Fruit fly (Drosophila melanogaster) whole organism, embryonic: ENCODE results near the gene CG5381.
A peak's percentile ranks its signal among the peaks of the same experiment; 100 is the strongest.

Experiments
- BEAF-32 ChIP-seq: fragments of 200-800 bp; sonication (Bioruptor generic); optimal IDR thresholded peaks from 3 replicates; lab custom pipeline; 2017; ENCODE audit warnings: missing biosample characterization, missing genetic modification characterization, mild to moderate bottlenecking, moderate library complexity, missing genetic modification reagents
- Bteb2 ChIP-seq: fragments of 200-800 bp; sonication (Bioruptor generic); optimal IDR thresholded peaks from 2 replicates; lab custom pipeline; 2016; ENCODE audit warnings: missing biosample characterization, missing genetic modification characterization
- CG10321 ChIP-seq: fragments of 200-800 bp; sonication (Bioruptor generic); IDR thresholded peaks from 2 replicates; pipeline ENCODE4 v1.3.6; 2022; ENCODE audit warnings: missing biosample characterization, missing genetic modification characterization
- CG11398 ChIP-seq: fragments of 200-800 bp; sonication (Bioruptor generic); optimal IDR thresholded peaks from 2 replicates; lab custom pipeline; 2016; ENCODE audit warnings: missing biosample characterization, missing genetic modification characterization
- CG12744 ChIP-seq: fragments of 200-800 bp; sonication (Bioruptor generic); optimal IDR thresholded peaks from 2 replicates; lab custom pipeline; 2016; ENCODE audit warnings: missing biosample characterization, missing genetic modification characterization
- CG13287 ChIP-seq: fragments of 200-800 bp; sonication (Bioruptor generic); IDR thresholded peaks from 2 replicates; pipeline ENCODE4 v1.3.6; 2022; ENCODE audit warnings: missing biosample characterization, missing genetic modification characterization; ENCODE audit not compliant: partially characterized antibody
- CG13296 ChIP-seq: fragments of 200-800 bp; sonication (Bioruptor generic); optimal IDR thresholded peaks from 3 replicates; lab custom pipeline; 2018; ENCODE audit warnings: missing biosample characterization, mild to moderate bottlenecking, missing genetic modification characterization
- CG14710 ChIP-seq: fragments of 200-800 bp; sonication (Bioruptor generic); optimal IDR thresholded peaks from 3 replicates; lab custom pipeline; 2019; ENCODE audit warnings: missing biosample characterization, mild to moderate bottlenecking, missing genetic modification characterization, moderate library complexity
- CG1602 ChIP-seq: fragments of 200-800 bp; sonication (Bioruptor generic); optimal IDR thresholded peaks from 3 replicates; lab custom pipeline; 2016; ENCODE audit warnings: missing biosample characterization, missing genetic modification characterization
- CG2129 ChIP-seq: fragments of 200-800 bp; sonication (Bioruptor generic); IDR thresholded peaks from 2 replicates; pipeline ENCODE4 v1.3.6; 2022; ENCODE audit warnings: missing biosample characterization, missing genetic modification characterization; ENCODE audit not compliant: partially characterized antibody
- CG3065 ChIP-seq: fragments of 200-800 bp; sonication (Bioruptor generic); optimal IDR thresholded peaks from 2 replicates; lab custom pipeline; 2016; ENCODE audit warnings: missing biosample characterization, missing genetic modification characterization
- CG3995 ChIP-seq: fragments of 200-800 bp; sonication (Bioruptor generic); optimal IDR thresholded peaks from 3 replicates; lab custom pipeline; 2016; ENCODE audit warnings: missing biosample characterization, missing genetic modification characterization
- CG6791 ChIP-seq: fragments of 200-800 bp; sonication (Bioruptor generic); IDR thresholded peaks from 3 replicates; pipeline ENCODE4 v1.3.6; 2022; ENCODE audit warnings: missing biosample characterization, missing genetic modification characterization; ENCODE audit not compliant: partially characterized antibody
- CG6813 ChIP-seq: fragments of 200-800 bp; sonication (Bioruptor generic); optimal IDR thresholded peaks from 2 replicates; lab custom pipeline; 2017; ENCODE audit warnings: missing biosample characterization, missing genetic modification characterization, mild to moderate bottlenecking, moderate library complexity, missing genetic modification reagents
- CG7556 ChIP-seq: fragments of 200-800 bp; sonication (Bioruptor generic); optimal IDR thresholded peaks from 2 replicates; lab custom pipeline; 2017; ENCODE audit warnings: missing biosample characterization, mild to moderate bottlenecking, missing genetic modification characterization
- CG7839 ChIP-seq: fragments of 200-800 bp; sonication (Bioruptor generic); optimal IDR thresholded peaks from 3 replicates; lab custom pipeline; 2018; ENCODE audit warnings: missing biosample characterization, mild to moderate bottlenecking, missing genetic modification characterization, moderate library complexity
- CG7963 ChIP-seq: fragments of 200-800 bp; sonication (Bioruptor generic); IDR thresholded peaks from 3 replicates; pipeline ENCODE4 v1.3.6; 2022; ENCODE audit warnings: missing biosample characterization, missing genetic modification characterization; ENCODE audit not compliant: partially characterized antibody
- CG8281 ChIP-seq: fragments of 200-800 bp; sonication (Bioruptor generic); optimal IDR thresholded peaks from 2 replicates; lab custom pipeline; 2018; ENCODE audit warnings: missing biosample characterization, mild to moderate bottlenecking, missing genetic modification characterization, moderate library complexity
- CG9797 ChIP-seq: fragments of 200-800 bp; sonication (Bioruptor generic); optimal IDR thresholded peaks from 3 replicates; lab custom pipeline; 2018; ENCODE audit warnings: missing biosample characterization, mild to moderate bottlenecking, missing genetic modification characterization
- CG9932 ChIP-seq: fragments of 200-800 bp; sonication (Bioruptor generic); IDR thresholded peaks from 2 replicates; pipeline ENCODE4 v1.3.6; 2022; ENCODE audit warnings: missing biosample characterization, missing genetic modification characterization
- CoRest ChIP-seq: fragments of 200-800 bp; sonication (Bioruptor generic); optimal IDR thresholded peaks from 3 replicates; lab custom pipeline; 2018; ENCODE audit warnings: missing biosample characterization, mild to moderate bottlenecking, missing genetic modification characterization, moderate library complexity
- Jarid2 ChIP-seq: fragments of 200-800 bp; sonication (Bioruptor generic); optimal IDR thresholded peaks from 3 replicates; lab custom pipeline; 2017; ENCODE audit warnings: mild to moderate bottlenecking, missing biosample characterization, missing genetic modification reagents, missing genetic modification characterization
- Poxn ChIP-seq: fragments of 200-800 bp; sonication (Bioruptor generic); IDR thresholded peaks from 2 replicates; pipeline ENCODE4 v1.3.6; 2022; ENCODE audit warnings: missing biosample characterization, missing genetic modification characterization
- Sry-δ ChIP-seq: fragments of 200-800 bp; sonication (Bioruptor generic); optimal IDR thresholded peaks from 2 replicates; lab custom pipeline; 2016; ENCODE audit warnings: missing biosample characterization, missing genetic modification characterization
- bbx ChIP-seq: fragments of 200-800 bp; sonication (Bioruptor generic); IDR thresholded peaks from 2 replicates; pipeline ENCODE4 v1.3.6; 2022; ENCODE audit warnings: missing biosample characterization, missing genetic modification characterization; ENCODE audit not compliant: partially characterized antibody
- chif ChIP-seq, 2 experiments: fragments of 200-800 bp; sonication (Bioruptor generic); optimal IDR thresholded peaks; 3 replicates each; lab custom pipeline; 2016; ENCODE audit warnings: missing biosample characterization in 2 of 2, missing genetic modification characterization in 2 of 2
- exex ChIP-seq: fragments of 200-800 bp; sonication (Bioruptor generic); optimal IDR thresholded peaks from 4 replicates; lab custom pipeline; 2018; ENCODE audit warnings: missing biosample characterization, mild to moderate bottlenecking, missing genetic modification characterization, moderate library complexity
- fd102C ChIP-seq: fragments of 200-800 bp; sonication (Bioruptor generic); optimal IDR thresholded peaks from 2 replicates; lab custom pipeline; 2018; ENCODE audit warnings: missing biosample characterization, mild to moderate bottlenecking, missing genetic modification characterization, moderate library complexity
- gcm ChIP-seq: fragments of 200-800 bp; sonication (Bioruptor generic); optimal IDR thresholded peaks from 2 replicates; lab custom pipeline; 2019; ENCODE audit warnings: missing biosample characterization, mild to moderate bottlenecking, missing genetic modification characterization, moderate library complexity
- gcm2 ChIP-seq: fragments of 200-800 bp; sonication (Bioruptor generic); optimal IDR thresholded peaks from 2 replicates; lab custom pipeline; 2016; ENCODE audit warnings: missing biosample characterization, missing genetic modification characterization
- gfzf ChIP-seq: fragments of 200-800 bp; sonication (Bioruptor generic); optimal IDR thresholded peaks from 2 replicates; lab custom pipeline; 2016; ENCODE audit warnings: missing biosample characterization, mild to moderate bottlenecking, missing genetic modification characterization, moderate library complexity
- gsb ChIP-seq: fragments of 200-800 bp; sonication (Bioruptor generic); IDR thresholded peaks from 2 replicates; pipeline ENCODE4 v1.3.6; 2022; ENCODE audit warnings: missing biosample characterization, missing genetic modification characterization
- hkb ChIP-seq, 2 experiments: fragments of 200-800 bp in 1 of 2; fragments of >200 bp in 1 of 2; sonication (Bioruptor generic) in 1 of 2; IDR thresholded peaks in 1 of 2; optimal IDR thresholded peaks in 1 of 2; 2 replicates each; pipeline versions ENCODE4 v1.3.6 to Lab custom; 2017 to 2022; ENCODE audit warnings: missing biosample characterization in 1 of 2, missing genetic modification characterization in 1 of 2
- hth ChIP-seq: fragments of >200 bp; optimal IDR thresholded peaks from 2 replicates; lab custom pipeline; 2017; ENCODE audit warnings: inconsistent platforms
- kay ChIP-seq: fragments of 200-800 bp; sonication (Bioruptor generic); optimal IDR thresholded peaks from 2 replicates; lab custom pipeline; 2016; ENCODE audit warnings: missing biosample characterization, missing genetic modification characterization
- kni ChIP-seq: fragments of 200-800 bp; sonication (Bioruptor generic); optimal IDR thresholded peaks from 3 replicates; lab custom pipeline; 2017; ENCODE audit warnings: mild to moderate bottlenecking, missing biosample characterization, missing genetic modification reagents, missing genetic modification characterization
- lmd ChIP-seq: fragments of 200-800 bp; sonication (Bioruptor generic); IDR thresholded peaks from 2 replicates; pipeline ENCODE4 v1.3.6; 2022; ENCODE audit warnings: missing biosample characterization, missing genetic modification characterization
- nau ChIP-seq: fragments of 200-800 bp; sonication (Bioruptor generic); optimal IDR thresholded peaks from 3 replicates; lab custom pipeline; 2017; ENCODE audit warnings: missing biosample characterization, mild to moderate bottlenecking, missing genetic modification characterization, missing genetic modification reagents
- nerfin-1 ChIP-seq: fragments of 200-800 bp; sonication (Bioruptor generic); optimal IDR thresholded peaks from 3 replicates; lab custom pipeline; 2019; ENCODE audit warnings: missing biosample characterization, mild to moderate bottlenecking, missing genetic modification characterization, moderate library complexity
- nmo ChIP-seq: fragments of 200-800 bp; sonication (Bioruptor generic); optimal IDR thresholded peaks from 2 replicates; lab custom pipeline; 2018; ENCODE audit warnings: missing biosample characterization, mild to moderate bottlenecking, missing genetic modification characterization, moderate library complexity
- prd ChIP-seq, 3 experiments: fragments of >200 bp in 2 of 3; fragments of 200-800 bp in 1 of 3; sonication (Bioruptor generic) in 1 of 3; optimal IDR thresholded peaks in 2 of 3; IDR thresholded peaks in 1 of 3; 2 replicates in 2 of 3; 3 replicates in 1 of 3; pipeline versions ENCODE4 v1.3.6 to Lab custom; 2017 to 2022; ENCODE audit warnings: missing biosample characterization in 1 of 3, missing genetic modification characterization in 1 of 3
- repo ChIP-seq: fragments of 200-800 bp; sonication (Bioruptor generic); optimal IDR thresholded peaks from 2 replicates; lab custom pipeline; 2016; ENCODE audit warnings: missing biosample characterization, missing genetic modification characterization
- row ChIP-seq: fragments of 200-800 bp; sonication (Bioruptor generic); IDR thresholded peaks from 3 replicates; pipeline ENCODE4 v1.3.6; 2022; ENCODE audit warnings: missing biosample characterization, missing genetic modification characterization
- scrt ChIP-seq: fragments of 200-800 bp; sonication (Bioruptor generic); optimal IDR thresholded peaks from 2 replicates; lab custom pipeline; 2018; ENCODE audit warnings: missing biosample characterization, mild to moderate bottlenecking, missing genetic modification characterization, moderate library complexity
- ssp ChIP-seq: fragments of 200-800 bp; sonication (Bioruptor generic); IDR thresholded peaks from 2 replicates; pipeline ENCODE4 v1.3.6; 2022; ENCODE audit warnings: missing biosample characterization, missing genetic modification characterization
- zfh1 ChIP-seq: fragments of 200-800 bp; sonication (Bioruptor generic); IDR thresholded peaks from 3 replicates; pipeline ENCODE4 v1.3.6; 2022; ENCODE audit warnings: missing biosample characterization, missing genetic modification characterization

Gene CG5381

DNA sequence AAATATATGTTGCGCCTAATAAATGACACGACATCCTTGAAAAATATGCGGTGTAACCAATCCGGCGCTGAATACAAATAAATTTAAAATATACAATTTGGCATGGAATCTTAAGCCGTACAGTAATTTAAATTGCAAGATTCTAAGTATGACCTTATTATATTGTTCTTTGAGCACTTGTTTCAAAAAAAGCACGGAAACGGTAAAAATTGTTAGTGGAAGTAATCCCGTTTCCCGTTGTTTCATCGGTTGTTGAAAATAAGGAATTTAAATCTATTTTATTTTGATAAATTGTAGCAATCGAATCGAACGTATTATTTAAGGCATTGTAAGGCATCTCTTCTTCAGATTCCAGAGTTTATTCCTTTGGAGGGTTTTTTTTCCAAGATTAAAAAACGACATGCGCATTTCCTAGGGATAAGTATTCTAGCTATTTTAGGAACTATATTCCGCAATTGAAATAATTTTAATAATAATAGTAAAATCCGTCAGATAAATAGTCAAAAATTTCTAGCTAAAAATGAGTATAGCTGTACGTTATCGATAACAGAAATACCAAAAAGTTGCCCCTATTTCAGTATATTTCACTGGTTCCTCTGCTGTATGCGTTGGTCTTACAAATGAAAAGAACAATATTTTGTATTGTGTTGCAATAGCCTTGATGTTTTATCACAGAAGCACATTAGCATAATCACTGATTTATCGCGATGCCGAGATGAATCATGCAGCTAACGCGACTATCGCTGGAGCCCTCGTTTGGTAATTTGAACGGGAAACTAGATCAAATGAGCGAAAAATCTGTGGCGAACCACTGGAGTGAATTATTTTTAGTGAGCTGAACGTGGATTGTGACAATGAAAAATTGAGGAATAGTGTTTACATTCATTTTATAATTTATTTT is 10.4 kb upstream of the CG5381 start, which contains the start of gene GATAd (continued):
- TF ChIP-seq zfh1, result no peak
- TF ChIP-seq nerfin-1 (tag; lab: Kevin White, UChicago), result no peak
- no peak for TF ChIP-seq chif (GFP tag; optimal IDR thresholded peaks at IDR 0.05; lab: Kevin White, UChicago)
- TF ChIP-seq nau, result no peak
- no peak for TF ChIP-seq CG7839 (tag; lab: Kevin White, UChicago)
- TF ChIP-seq nmo, result peak; percentile 25
- no peak for TF ChIP-seq CG10321 (GFP tag; lab: Robert Waterston, UW)
- TF ChIP-seq bbx (GFP tag; lab: Robert Waterston, UW), result 0 out of 2 replicates have a peak, but pooled peaks have one; percentile 16
- TF ChIP-seq Poxn (GFP tag; lab: Robert Waterston, UW), result no peak
- TF ChIP-seq gsb (GFP tag; lab: Robert Waterston, UW), result no peak
- peak; percentile 24 for TF ChIP-seq CoRest (tag; lab: Kevin White, UChicago)
- peak; percentile 31 for TF ChIP-seq Sry-δ (GFP tag; lab: Kevin White, UChicago)
- no peak for TF ChIP-seq lmd
- peak; percentile 47; the same call in 1 of the 2 replicates for TF ChIP-seq CG13287 (GFP tag; lab: Robert Waterston, UW)
- TF ChIP-seq CG3995 (GFP tag; lab: Kevin White, UChicago), result peak; percentile 79
- no peak for TF ChIP-seq CG7556
- no peak for TF ChIP-seq hkb (optimal IDR thresholded peaks at IDR 0.05; lab: Kevin White, UChicago)
- TF ChIP-seq hkb (GFP tag; IDR thresholded peaks at IDR 0.05; lab: Robert Waterston, UW), result no peak
- TF ChIP-seq hth (lab: Kevin White, UChicago), result no peak
- TF ChIP-seq ssp (GFP tag; lab: Robert Waterston, UW), result peak; percentile 21; the same call in 1 of the 2 replicates
- no peak for TF ChIP-seq prd (optimal IDR thresholded peaks at IDR 0.05; lab: Kevin White, UChicago)
- no peak for TF ChIP-seq prd (GFP tag; IDR thresholded peaks at IDR 0.05; lab: Robert Waterston, UW)
- TF ChIP-seq exex (tag; lab: Kevin White, UChicago), result peak; percentile 18
- TF ChIP-seq CG11398 (GFP tag; lab: Kevin White, UChicago), result no peak
- TF ChIP-seq CG7963 (GFP tag; lab: Robert Waterston, UW), result 0 out of 3 replicates have a peak, but pooled peaks have one; percentile 13
- TF ChIP-seq CG3065 (GFP tag; lab: Kevin White, UChicago), result no peak
- TF ChIP-seq CG2129 (GFP tag; lab: Robert Waterston, UW), result no peak
- TF ChIP-seq kay (GFP tag; lab: Kevin White, UChicago), result peak; percentile 87
- TF ChIP-seq CG6813, result no peak
- TF ChIP-seq BEAF-32 (GFP tag; lab: Kevin White, UChicago), result peak; percentile 45
- TF ChIP-seq CG13296 (GFP tag; lab: Kevin White, UChicago), result no peak
- no peak for TF ChIP-seq CG12744 (GFP tag; lab: Kevin White, UChicago)
- TF ChIP-seq CG14710 (tag; lab: Kevin White, UChicago), result peak; percentile 46
- no peak for TF ChIP-seq CG1602 (GFP tag; lab: Kevin White, UChicago)
- no peak for TF ChIP-seq repo (GFP tag; lab: Kevin White, UChicago)
- no peak for TF ChIP-seq gcm (GFP tag; lab: Kevin White, UChicago)
- peak; percentile 99 for TF ChIP-seq kni
- peak; percentile 63; the same call in 2 of the 3 replicates for TF ChIP-seq row (GFP tag; lab: Robert Waterston, UW)
- no peak for TF ChIP-seq Jarid2 (GFP tag; lab: Kevin White, UChicago)
- no peak for TF ChIP-seq gcm2 (GFP tag; lab: Kevin White, UChicago)
- TF ChIP-seq CG9797 (GFP tag; lab: Kevin White, UChicago), result peak; percentile 52
- TF ChIP-seq CG6791 (GFP tag; lab: Robert Waterston, UW), result no peak
- TF ChIP-seq CG8281 (tag; lab: Kevin White, UChicago), result peak; percentile 79
- peak; percentile 58 for TF ChIP-seq gfzf (GFP tag; lab: Kevin White, UChicago)
- no peak for TF ChIP-seq fd102C (GFP tag; lab: Kevin White, UChicago)
- TF ChIP-seq CG9932 (GFP tag; lab: Robert Waterston, UW), result 0 out of 2 replicates have a peak, but pooled peaks have one; percentile 26
- no peak for TF ChIP-seq scrt
- no peak for TF ChIP-seq Bteb2 (GFP tag; lab: Kevin White, UChicago)
